Worm (Caenorhabditis elegans): ENCODE data around the gene unc-84.

ce11 chrX:13638351-13638958 lies 53.9 kb downstream of the unc-84 start:
- TF ChIP-seq lin-39 (tag; optimal IDR thresholded peaks at IDR 0.05) (no peak), snpc-4 (tag; optimal IDR thresholded peaks at IDR 0.05) (no peak), mdl-1 (tag; optimal IDR thresholded peaks at IDR 0.05) (no peak)

Data from whole organism, L3 larva.